Fruit fly (Drosophila melanogaster) whole organism, embryonic: ENCODE data around the gene Sil1.

Source experiments
- Atf6 ChIP-seq: fragments of 200-800 bp; sonication (Bioruptor generic); IDR thresholded peaks from 2 replicates; pipeline ENCODE4 v1.3.6; 2022; ENCODE audit warnings: missing biosample characterization, missing genetic modification characterization
- CG11093 ChIP-seq: fragments of 200-800 bp; sonication (Bioruptor generic); IDR thresholded peaks from 3 replicates; pipeline ENCODE4 v1.3.6; 2022; ENCODE audit warnings: missing biosample characterization, missing genetic modification characterization
- CG12391 ChIP-seq: fragments of 200-800 bp; sonication (Bioruptor generic); optimal IDR thresholded peaks from 3 replicates; lab custom pipeline; 2018; ENCODE audit warnings: missing biosample characterization, mild to moderate bottlenecking, missing genetic modification characterization, moderate library complexity
- CG13424 ChIP-seq: fragments of 200-800 bp; sonication (Bioruptor generic); optimal IDR thresholded peaks from 2 replicates; lab custom pipeline; 2019; ENCODE audit warnings: missing biosample characterization, mild to moderate bottlenecking, missing genetic modification characterization, moderate library complexity
- CG14014 ChIP-seq: fragments of 200-800 bp; sonication (Bioruptor generic); IDR thresholded peaks from 2 replicates; pipeline ENCODE4 v1.3.6; 2022; ENCODE audit warnings: missing biosample characterization, missing genetic modification characterization
- CG14050 ChIP-seq: fragments of 200-800 bp; sonication (Bioruptor generic); IDR thresholded peaks from 3 replicates; pipeline ENCODE4 v1.3.6; 2022; ENCODE audit warnings: missing biosample characterization, missing genetic modification characterization
- CG15269 ChIP-seq: fragments of 200-800 bp; sonication (Bioruptor generic); optimal IDR thresholded peaks from 2 replicates; lab custom pipeline; 2018; ENCODE audit warnings: missing biosample characterization, mild to moderate bottlenecking, missing genetic modification characterization, moderate library complexity
- CG1529 ChIP-seq: fragments of 200-800 bp; sonication (Bioruptor generic); optimal IDR thresholded peaks from 3 replicates; lab custom pipeline; 2018; ENCODE audit warnings: missing biosample characterization, missing genetic modification characterization
- CG1792 ChIP-seq: fragments of 200-800 bp; sonication (Bioruptor generic); optimal IDR thresholded peaks from 2 replicates; lab custom pipeline; 2016; ENCODE audit warnings: missing biosample characterization, missing genetic modification characterization
- CG2678 ChIP-seq: fragments of 200-800 bp; sonication (Bioruptor generic); optimal IDR thresholded peaks from 3 replicates; lab custom pipeline; 2019; ENCODE audit warnings: missing biosample characterization, mild to moderate bottlenecking, missing genetic modification characterization, moderate library complexity
- CG2712 ChIP-seq: fragments of 200-800 bp; optimal IDR thresholded peaks from 3 replicates; lab custom pipeline; 2019; ENCODE audit warnings: missing biosample characterization, mild to moderate bottlenecking, missing genetic modification characterization, moderate library complexity
- CG31441 ChIP-seq: fragments of 200-800 bp; sonication (Bioruptor generic); IDR thresholded peaks from 2 replicates; pipeline ENCODE4 v1.3.6; 2022; ENCODE audit warnings: missing biosample characterization, missing genetic modification characterization
- CG33213 ChIP-seq: fragments of 200-800 bp; sonication (Bioruptor generic); optimal IDR thresholded peaks from 3 replicates; lab custom pipeline; 2016; ENCODE audit warnings: missing biosample characterization, missing genetic modification characterization
- CG34224 ChIP-seq: fragments of 200-800 bp; sonication (Bioruptor generic); IDR thresholded peaks from 3 replicates; pipeline ENCODE4 v1.3.6; 2022; ENCODE audit warnings: missing biosample characterization, missing genetic modification characterization; ENCODE audit not compliant: partially characterized antibody
- CG34376 ChIP-seq: fragments of 200-800 bp; sonication (Bioruptor generic); optimal IDR thresholded peaks from 2 replicates; lab custom pipeline; 2018; ENCODE audit warnings: missing biosample characterization, mild to moderate bottlenecking, missing genetic modification characterization
- CG4328 ChIP-seq: fragments of 200-800 bp; sonication (Bioruptor generic); optimal IDR thresholded peaks from 3 replicates; lab custom pipeline; 2017; ENCODE audit warnings: missing biosample characterization, missing genetic modification reagents, missing genetic modification characterization
- CG4360 ChIP-seq: fragments of 200-800 bp; sonication (Bioruptor generic); IDR thresholded peaks from 2 replicates; pipeline ENCODE4 v1.3.6; 2022; ENCODE audit warnings: missing biosample characterization, missing genetic modification characterization
- CG4617 ChIP-seq: fragments of 200-800 bp; sonication (Bioruptor generic); optimal IDR thresholded peaks from 3 replicates; lab custom pipeline; 2016; ENCODE audit warnings: missing biosample characterization, missing genetic modification characterization, borderline replicate concordance
- CG6175 ChIP-seq: fragments of 200-800 bp; sonication (Bioruptor generic); IDR thresholded peaks from 3 replicates; pipeline ENCODE4 v1.3.6; 2022; ENCODE audit warnings: missing biosample characterization, missing genetic modification characterization
- CG6254 ChIP-seq: fragments of 200-800 bp; sonication (Bioruptor generic); optimal IDR thresholded peaks from 3 replicates; lab custom pipeline; 2017; ENCODE audit warnings: mild to moderate bottlenecking, missing biosample characterization, missing genetic modification reagents, missing genetic modification characterization
- CG6854 ChIP-seq: fragments of 200-800 bp; sonication (Bioruptor generic); optimal IDR thresholded peaks from 3 replicates; lab custom pipeline; 2017; ENCODE audit warnings: missing biosample characterization, mild to moderate bottlenecking, missing genetic modification characterization
- CG7745 ChIP-seq: fragments of 200-800 bp; sonication (Bioruptor generic); optimal IDR thresholded peaks from 2 replicates; lab custom pipeline; 2018; ENCODE audit warnings: missing biosample characterization, mild to moderate bottlenecking, missing genetic modification characterization, moderate library complexity
- CG7987 ChIP-seq: fragments of 200-800 bp; sonication (Bioruptor generic); optimal IDR thresholded peaks from 2 replicates; lab custom pipeline; 2018; ENCODE audit warnings: missing biosample characterization, mild to moderate bottlenecking, missing genetic modification characterization, moderate library complexity
- CG8765 ChIP-seq: fragments of 200-800 bp; sonication (Bioruptor generic); IDR thresholded peaks from 2 replicates; pipeline ENCODE4 v1.3.6; 2022; ENCODE audit warnings: missing biosample characterization, missing genetic modification characterization
- CG9817 ChIP-seq: fragments of 200-800 bp; sonication (Bioruptor generic); optimal IDR thresholded peaks from 2 replicates; lab custom pipeline; 2018; ENCODE audit warnings: missing biosample characterization, mild to moderate bottlenecking, missing genetic modification characterization, moderate library complexity
- CG9876 ChIP-seq: fragments of 200-800 bp; sonication (Bioruptor generic); optimal IDR thresholded peaks from 2 replicates; lab custom pipeline; 2016; ENCODE audit warnings: missing biosample characterization, missing genetic modification characterization
- CHES-1-like ChIP-seq: fragments of 200-800 bp; sonication (Bioruptor generic); optimal IDR thresholded peaks from 2 replicates; lab custom pipeline; 2016; ENCODE audit warnings: missing biosample characterization, missing genetic modification characterization
- HLHmδ ChIP-seq: fragments of 200-800 bp; sonication (Bioruptor generic); optimal IDR thresholded peaks from 2 replicates; lab custom pipeline; 2018; ENCODE audit warnings: missing biosample characterization, mild to moderate bottlenecking, missing genetic modification characterization, moderate library complexity
- Hand ChIP-seq: fragments of 200-800 bp; sonication (Bioruptor generic); optimal IDR thresholded peaks from 2 replicates; lab custom pipeline; 2017; ENCODE audit warnings: mild to moderate bottlenecking, missing biosample characterization, missing genetic modification reagents, missing genetic modification characterization
- HmgZ ChIP-seq: fragments of 200-800 bp; sonication (Bioruptor generic); optimal IDR thresholded peaks from 2 replicates; lab custom pipeline; 2018; ENCODE audit warnings: missing biosample characterization, mild to moderate bottlenecking, missing genetic modification characterization
- Hr78 ChIP-seq, 2 experiments: fragments of 200-800 bp in 1 of 2; fragments of >200 bp in 1 of 2; sonication (Bioruptor generic) in 1 of 2; optimal IDR thresholded peaks; 2 replicates each; lab custom pipeline; 2017 to 2019; ENCODE audit warnings: missing biosample characterization in 2 of 2, missing genetic modification characterization in 2 of 2, mild to moderate bottlenecking in 1 of 2, moderate library complexity in 1 of 2
- MTF-1 ChIP-seq: fragments of 200-800 bp; sonication (Bioruptor generic); optimal IDR thresholded peaks from 2 replicates; lab custom pipeline; 2018; ENCODE audit warnings: missing biosample characterization, mild to moderate bottlenecking, missing genetic modification characterization, borderline replicate concordance
- Max ChIP-seq: fragments of 200-800 bp; sonication (Bioruptor generic); optimal IDR thresholded peaks from 2 replicates; lab custom pipeline; 2016; ENCODE audit warnings: missing biosample characterization, mild to moderate bottlenecking, missing genetic modification characterization
- Sox102F ChIP-seq: fragments of 200-800 bp; sonication (Bioruptor generic); optimal IDR thresholded peaks from 2 replicates; lab custom pipeline; 2018; ENCODE audit warnings: missing biosample characterization, mild to moderate bottlenecking, missing genetic modification characterization, moderate library complexity
- ac ChIP-seq: fragments of 200-800 bp; sonication (Bioruptor generic); optimal IDR thresholded peaks from 3 replicates; lab custom pipeline; 2017; ENCODE audit warnings: missing biosample characterization, mild to moderate bottlenecking, missing genetic modification characterization
- ap ChIP-seq: fragments of 200-800 bp; sonication (Bioruptor generic); IDR thresholded peaks from 2 replicates; pipeline ENCODE4 v1.3.6; 2022; ENCODE audit warnings: missing biosample characterization, missing genetic modification characterization
- chif ChIP-seq, 2 experiments: fragments of 200-800 bp; sonication (Bioruptor generic); optimal IDR thresholded peaks; 3 replicates each; lab custom pipeline; 2016; ENCODE audit warnings: missing biosample characterization in 2 of 2, missing genetic modification characterization in 2 of 2
- crol ChIP-seq: fragments of 200-800 bp; sonication (Bioruptor generic); IDR thresholded peaks from 2 replicates; pipeline ENCODE4 v1.3.6; 2022; ENCODE audit warnings: missing biosample characterization, missing genetic modification characterization
- dm ChIP-seq: fragments of 200-800 bp; sonication (Bioruptor generic); optimal IDR thresholded peaks from 3 replicates; lab custom pipeline; 2016; ENCODE audit warnings: missing biosample characterization, missing genetic modification characterization
- fd3F ChIP-seq: fragments of 200-800 bp; sonication (Bioruptor generic); optimal IDR thresholded peaks from 2 replicates; lab custom pipeline; 2018; ENCODE audit warnings: missing biosample characterization, mild to moderate bottlenecking, missing genetic modification characterization, moderate library complexity
- gem ChIP-seq: fragments of 200-800 bp; sonication (Bioruptor generic); optimal IDR thresholded peaks from 2 replicates; lab custom pipeline; 2019; ENCODE audit warnings: missing biosample characterization, mild to moderate bottlenecking, missing genetic modification characterization, moderate library complexity
- grn ChIP-seq: fragments of 200-800 bp; sonication (Bioruptor generic); optimal IDR thresholded peaks from 3 replicates; lab custom pipeline; 2017; ENCODE audit warnings: missing biosample characterization, missing genetic modification characterization
- inv ChIP-seq: fragments of 200-800 bp; sonication (Bioruptor generic); IDR thresholded peaks from 2 replicates; pipeline ENCODE4 v1.3.6; 2022; ENCODE audit warnings: missing biosample characterization, missing genetic modification characterization; ENCODE audit not compliant: partially characterized antibody
- mam ChIP-seq: fragments of 200-800 bp; sonication (Bioruptor generic); optimal IDR thresholded peaks from 3 replicates; lab custom pipeline; 2016; ENCODE audit warnings: missing biosample characterization, missing genetic modification characterization
- p53 ChIP-seq: fragments of 200-800 bp; sonication (Bioruptor generic); optimal IDR thresholded peaks from 2 replicates; lab custom pipeline; 2016; ENCODE audit warnings: missing biosample characterization, missing genetic modification characterization
- ro ChIP-seq: fragments of 200-800 bp; sonication (Bioruptor generic); IDR thresholded peaks from 2 replicates; pipeline ENCODE4 v1.3.6; 2022; ENCODE audit warnings: missing biosample characterization, missing genetic modification characterization
- sens-2 ChIP-seq: fragments of 200-800 bp; sonication (Bioruptor generic); IDR thresholded peaks from 2 replicates; pipeline ENCODE4 v1.3.6; 2022; ENCODE audit warnings: missing biosample characterization, missing genetic modification characterization
- sim ChIP-seq: fragments of 200-800 bp; sonication (Bioruptor generic); IDR thresholded peaks from 2 replicates; pipeline ENCODE4 v1.3.6; 2022; ENCODE audit warnings: missing biosample characterization, missing genetic modification characterization
- tap ChIP-seq: fragments of 200-800 bp; optimal IDR thresholded peaks from 3 replicates; lab custom pipeline; 2019; ENCODE audit warnings: missing biosample characterization, mild to moderate bottlenecking, missing genetic modification characterization, moderate library complexity
- unpg ChIP-seq: fragments of 200-800 bp; sonication (Bioruptor generic); optimal IDR thresholded peaks from 3 replicates; lab custom pipeline; 2018; ENCODE audit warnings: missing biosample characterization, mild to moderate bottlenecking, missing genetic modification characterization, moderate library complexity
- wek ChIP-seq: fragments of 200-800 bp; sonication (Bioruptor generic); optimal IDR thresholded peaks from 3 replicates; lab custom pipeline; 2018; ENCODE audit warnings: missing biosample characterization, mild to moderate bottlenecking, missing genetic modification characterization, moderate library complexity

Sil1 gene

DNA sequence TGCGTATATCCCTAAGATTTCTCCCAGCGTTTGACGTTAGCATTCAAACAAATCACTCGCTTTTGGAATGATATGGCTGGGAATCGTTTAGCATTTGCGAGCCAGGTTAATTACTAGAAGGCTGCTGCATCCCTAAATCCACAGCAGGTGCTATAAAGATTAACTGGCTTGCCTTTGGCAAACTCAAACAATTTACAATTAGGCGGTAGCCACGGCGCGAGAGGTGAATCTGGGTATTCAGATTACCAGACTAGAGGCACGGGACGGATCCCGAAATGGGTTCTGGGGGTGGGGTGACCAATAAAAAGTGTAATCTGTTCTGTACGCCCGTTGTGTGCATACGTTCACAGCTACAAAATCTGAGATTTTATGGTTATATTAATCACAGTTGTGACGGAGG is 45.8 kb upstream of the Sil1 start, which contains the start of gene CG11892 (continued):
- TF ChIP-seq CG7745 (tag; lab: Kevin White, UChicago): no peak
- TF ChIP-seq Hand: peak; percentile 12
- TF ChIP-seq mam: no peak
- peak; percentile 27; the same call in 1 of the 2 replicates for TF ChIP-seq CG14014 (GFP tag; lab: Robert Waterston, UW)
- TF ChIP-seq Hr78 (GFP tag; optimal IDR thresholded peaks at IDR 0.05; lab: Kevin White, UChicago): no peak
- TF ChIP-seq ac (GFP tag; lab: Kevin White, UChicago): no peak
- TF ChIP-seq CG9876 (GFP tag; lab: Kevin White, UChicago): no peak
- 0 out of 3 replicates have a peak, but pooled peaks have one; percentile 13 for TF ChIP-seq CG14050 (GFP tag; lab: Robert Waterston, UW)
- TF ChIP-seq CG12391: no peak
- no peak for TF ChIP-seq ro (GFP tag; lab: Robert Waterston, UW)
- peak; percentile 65 for TF ChIP-seq CG2678 (tag; lab: Kevin White, UChicago)
- no peak for TF ChIP-seq sim (GFP tag; lab: Robert Waterston, UW)
- TF ChIP-seq dm (GFP tag; lab: Kevin White, UChicago): no peak
- peak; percentile 52 for TF ChIP-seq CG9817
- TF ChIP-seq tap (tag; lab: Kevin White, UChicago): peak; percentile 52
- no peak for TF ChIP-seq ap (GFP tag; lab: Robert Waterston, UW)
- peak; percentile 32 for TF ChIP-seq HmgZ (tag; lab: Kevin White, UChicago)
- no peak for TF ChIP-seq CG33213
- no peak for TF ChIP-seq HLHmδ (GFP tag; lab: Kevin White, UChicago)
- TF ChIP-seq chif (GFP tag; optimal IDR thresholded peaks at IDR 0.05; lab: Kevin White, UChicago): no peak
- TF ChIP-seq inv (GFP tag; lab: Robert Waterston, UW): no peak
- TF ChIP-seq CG2712 (tag; lab: Kevin White, UChicago): no peak
- no peak for TF ChIP-seq Max
- no peak for TF ChIP-seq CG4360 (GFP tag; lab: Robert Waterston, UW)
- TF ChIP-seq CG11093 (GFP tag; lab: Robert Waterston, UW): no peak
- TF ChIP-seq sens-2: no peak
- peak; percentile 51 for TF ChIP-seq unpg (GFP tag; lab: Kevin White, UChicago)
- TF ChIP-seq fd3F: peak; percentile 28
- TF ChIP-seq CG31441 (GFP tag; lab: Robert Waterston, UW): no peak
- TF ChIP-seq CG1792 (GFP tag; lab: Kevin White, UChicago): no peak
- peak; percentile 49 for TF ChIP-seq wek (GFP tag; lab: Kevin White, UChicago)
- peak; percentile 4 for TF ChIP-seq CG4328 (GFP tag; lab: Kevin White, UChicago)
- TF ChIP-seq CG1529: no peak
- no peak for TF ChIP-seq CG6254 (GFP tag; lab: Kevin White, UChicago)
- TF ChIP-seq CG13424 (tag; lab: Kevin White, UChicago): peak; percentile 52
- no peak for TF ChIP-seq CHES-1-like
- TF ChIP-seq CG4617 (GFP tag; lab: Kevin White, UChicago): no peak
- peak; percentile 53 for TF ChIP-seq gem (tag; lab: Kevin White, UChicago)
- TF ChIP-seq CG8765 (GFP tag; lab: Robert Waterston, UW): no peak
- TF ChIP-seq Sox102F: peak; percentile 37
- peak; percentile 69 for TF ChIP-seq MTF-1 (GFP tag; lab: Kevin White, UChicago)
- TF ChIP-seq CG6854 (GFP tag; lab: Kevin White, UChicago): peak; percentile 40
- TF ChIP-seq CG15269 (tag; lab: Kevin White, UChicago): peak; percentile 60
- no peak for TF ChIP-seq CG34224 (GFP tag; lab: Robert Waterston, UW)
- peak; percentile 21; the same call in 1 of the 2 replicates for TF ChIP-seq Atf6 (GFP tag; lab: Robert Waterston, UW)
- no peak for TF ChIP-seq grn (GFP tag; lab: Kevin White, UChicago)
- peak; percentile 80 for TF ChIP-seq CG7987
- TF ChIP-seq CG34376 (GFP tag; lab: Kevin White, UChicago): peak; percentile 17
- no peak for TF ChIP-seq CG6175
- TF ChIP-seq crol (GFP tag; lab: Robert Waterston, UW): no peak
- TF ChIP-seq p53: no peak
